Worm (Caenorhabditis elegans): ENCODE data around the gene C08E3.13.

C08E3.13 gene

DNA sequence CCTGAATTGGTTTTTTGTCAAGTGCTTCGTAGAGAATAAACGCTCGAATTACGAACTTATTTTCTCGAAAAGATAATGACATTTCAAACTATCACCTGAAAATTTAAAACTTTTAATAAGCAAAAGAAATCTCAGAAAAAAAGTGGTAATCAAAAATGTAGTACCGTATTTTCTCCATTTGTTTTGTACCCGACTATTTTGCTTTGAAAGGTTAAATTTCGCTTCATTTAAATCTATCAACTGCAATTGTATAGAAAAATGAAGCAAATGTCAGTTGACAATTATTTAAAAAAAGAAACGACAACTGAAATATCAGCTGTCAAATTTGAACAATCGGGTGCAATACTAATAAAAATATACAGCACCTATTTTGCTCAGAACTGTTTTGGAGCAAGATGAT is 10.9 kb downstream of the C08E3.13 start, which contains the start of gene fbxa-158:
Gene fbxa-158 (minus strand): TSS at position 101 of the 400 bp plus-strand sequence.
- TF ChIP-seq ceh-90 (tag; optimal IDR thresholded peaks at IDR 0.05) = no peak

DNA sequence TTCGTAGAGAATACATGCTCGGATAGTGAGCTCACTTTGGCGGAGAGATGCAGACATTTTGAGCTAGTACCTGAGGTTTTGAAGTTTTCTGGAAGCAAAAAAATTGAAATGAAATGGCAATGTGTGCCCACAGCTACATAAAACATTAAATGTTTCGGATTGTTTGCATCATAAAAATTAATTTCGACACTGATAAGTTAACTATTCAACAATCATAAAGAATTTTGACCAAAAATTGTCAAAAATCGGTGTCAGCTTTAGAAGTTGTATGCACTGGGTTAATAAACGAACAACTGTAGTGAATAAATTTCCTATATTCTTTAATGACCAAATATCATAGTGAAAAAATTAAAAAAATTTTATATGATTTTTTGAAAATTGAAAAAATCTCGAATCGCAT is 13.2 kb downstream of the C08E3.13 start, which contains the start of gene fbxa-166:
Gene fbxa-166 (minus strand): TSS at position 101 of the 400 bp plus-strand sequence.
- no peak for TF ChIP-seq ceh-8 (GFP tag; optimal IDR thresholded peaks at IDR 0.05)
- TF ChIP-seq ceh-82 (tag; optimal IDR thresholded peaks at IDR 0.05) = no peak
- TF ChIP-seq ets-5 (GFP tag; IDR thresholded peaks at IDR 0.05) = no peak
- no peak for TF ChIP-seq lin-35 (GFP tag; optimal IDR thresholded peaks at IDR 0.05)
- TF ChIP-seq fkh-8 (tag; optimal IDR thresholded peaks at IDR 0.05) = no peak
- TF ChIP-seq egl-27 (tag; optimal IDR thresholded peaks at IDR 0.05) = no peak
- no peak for TF ChIP-seq skn-1 (tag; optimal IDR thresholded peaks at IDR 0.05)
- TF ChIP-seq efl-1 (optimal IDR thresholded peaks at IDR 0.05) = no peak
- TF ChIP-seq efl-1 (GFP tag; optimal IDR thresholded peaks at IDR 0.05 in 1 of 2) = no peak
- no peak for TF ChIP-seq unc-30 (tag; optimal IDR thresholded peaks at IDR 0.05)
- TF ChIP-seq blmp-1 (tag; optimal IDR thresholded peaks at IDR 0.05) = no peak
- TF ChIP-seq hlh-17 (GFP tag; optimal IDR thresholded peaks at IDR 0.05; ENCODE audit: borderline replicate concordance) = no peak
- TF ChIP-seq aha-1 (tag; optimal IDR thresholded peaks at IDR 0.05) = no peak
- no peak for TF ChIP-seq mdl-1 (tag; optimal IDR thresholded peaks at IDR 0.05)
- no peak for TF ChIP-seq unc-62 (GFP tag; optimal IDR thresholded peaks at IDR 0.05)
- no peak for TF ChIP-seq ceh-88 (GFP tag; IDR thresholded peaks at IDR 0.05)
- TF ChIP-seq mef-2 (tag; optimal IDR thresholded peaks at IDR 0.05) = no peak
- no peak for TF ChIP-seq fkh-4 (tag; optimal IDR thresholded peaks at IDR 0.05; ENCODE audit: borderline replicate concordance)
- no peak for TF ChIP-seq nhr-84 (tag; optimal IDR thresholded peaks at IDR 0.05)

DNA sequence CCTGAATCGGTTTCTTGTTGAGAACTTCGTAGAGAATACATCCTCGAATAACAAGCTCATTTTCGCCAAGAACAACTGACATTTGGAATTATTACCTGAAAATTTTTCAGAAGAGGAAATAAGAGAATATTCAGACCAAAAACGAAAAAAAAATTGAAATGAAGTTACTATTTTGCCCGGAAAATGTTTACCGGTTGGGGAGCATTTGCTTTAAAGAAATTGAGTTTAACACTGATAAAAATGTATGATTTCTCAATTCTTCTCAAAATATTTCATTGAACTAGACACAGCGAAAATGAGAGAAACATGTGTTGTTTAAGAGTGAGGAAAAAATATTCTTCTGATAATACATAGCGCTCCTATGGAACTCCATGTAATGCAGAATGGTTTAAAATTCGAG is 15.7 kb downstream of the C08E3.13 start, which contains the start of gene fbxa-165:
Gene fbxa-165 (minus strand): TSS at position 101 of the 400 bp plus-strand sequence.
- TF ChIP-seq ceh-88 (GFP tag; IDR thresholded peaks at IDR 0.05) = no peak
- TF ChIP-seq nhr-28 (tag; optimal IDR thresholded peaks at IDR 0.05) = no peak
- no peak for TF ChIP-seq zag-1 (tag; optimal IDR thresholded peaks at IDR 0.05)
- no peak for TF ChIP-seq F16B12.6 (tag; optimal IDR thresholded peaks at IDR 0.05)
- no peak for TF ChIP-seq mab-9 (GFP tag; IDR thresholded peaks at IDR 0.05)
- TF ChIP-seq isw-1 (GFP tag; IDR thresholded peaks at IDR 0.05) = no peak
- no peak for TF ChIP-seq pax-3 (tag; optimal IDR thresholded peaks at IDR 0.05)
- no peak for TF ChIP-seq ztf-11 (tag; optimal IDR thresholded peaks at IDR 0.05)
- TF ChIP-seq unc-98 (GFP tag; IDR thresholded peaks at IDR 0.05) = no peak
- no peak for TF ChIP-seq pag-3 (tag; optimal IDR thresholded peaks at IDR 0.05; ENCODE audit: borderline replicate concordance, insufficient read depth)
- no peak for TF ChIP-seq ama-1 (optimal IDR thresholded peaks at IDR 0.05)
- no peak for TF ChIP-seq irx-1 (tag; optimal IDR thresholded peaks at IDR 0.05)
- no peak for TF ChIP-seq hlh-17 (GFP tag; optimal IDR thresholded peaks at IDR 0.05; ENCODE audit: borderline replicate concordance)
- no peak for TF ChIP-seq lir-3 (tag; optimal IDR thresholded peaks at IDR 0.05; ENCODE audit: poor library complexity)
- TF ChIP-seq mep-1 (tag; optimal IDR thresholded peaks at IDR 0.05) = no peak
- no peak for TF ChIP-seq Y116A8C.19 (tag; optimal IDR thresholded peaks at IDR 0.05; ENCODE audit: borderline replicate concordance)
- no peak for TF ChIP-seq unc-130 (tag; optimal IDR thresholded peaks at IDR 0.05)

DNA sequence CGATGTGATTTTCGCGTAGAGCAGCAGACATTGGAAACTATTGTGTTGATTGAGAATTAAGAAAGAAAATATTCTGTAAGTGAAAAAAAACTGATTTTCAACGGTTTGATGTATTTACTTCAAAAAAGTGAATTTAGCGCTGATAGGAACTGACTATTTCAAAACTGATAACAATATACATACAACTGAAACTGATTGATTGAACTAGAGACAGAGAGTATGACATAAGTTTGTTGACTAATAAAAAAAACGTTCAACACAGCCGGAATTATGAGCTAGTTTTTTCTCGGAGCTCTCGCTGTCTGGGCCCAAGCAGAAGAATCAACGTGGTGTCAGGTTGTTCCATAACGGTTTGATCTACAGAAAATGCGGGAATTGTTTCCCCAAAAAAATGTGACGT is 18.1 kb downstream of the C08E3.13 start, which contains the start of gene fbxa-164:
Gene fbxa-164 (minus strand): TSS at position 101 of the 400 bp plus-strand sequence.
- TF ChIP-seq vab-15 (tag; optimal IDR thresholded peaks at IDR 0.05) (no peak), unc-30 (tag; optimal IDR thresholded peaks at IDR 0.05) (no peak), tlp-1 (tag; optimal IDR thresholded peaks at IDR 0.05) (no peak), unc-98 (GFP tag; IDR thresholded peaks at IDR 0.05) (no peak), efl-1 (optimal IDR thresholded peaks at IDR 0.05) (no peak), efl-1 (GFP tag; optimal IDR thresholded peaks at IDR 0.05 in 1 of 2) (no peak), alr-1 (tag; optimal IDR thresholded peaks at IDR 0.05; ENCODE audit: borderline replicate concordance) (no peak), elt-2 (tag; optimal IDR thresholded peaks at IDR 0.05) (no peak)

Measured in whole organism, L1 larva.